Worm (Caenorhabditis elegans) whole organism, L3 larva: ENCODE measurements around the gene parp-2.

Source experiments
- R02D3.7 ChIP-seq: fragments of 150-350 bp; optimal IDR thresholded peaks from 2 replicates; lab custom pipeline; 2014; ENCODE audit warnings: missing biosample characterization, missing genetic modification characterization
- ZK546.5 ChIP-seq: sonication (generic microtip); optimal IDR thresholded peaks from 2 replicates; lab custom pipeline; 2017; ENCODE audit warnings: missing biosample characterization, missing genetic modification characterization
- aly-2 ChIP-seq: fragments of 150-350 bp; optimal IDR thresholded peaks from 2 replicates; lab custom pipeline; 2014; ENCODE audit warnings: missing biosample characterization, missing genetic modification characterization
- ama-1 ChIP-seq: fragments of 150-350 bp; optimal IDR thresholded peaks from 2 replicates; lab custom pipeline; 2018
- ceh-16 ChIP-seq: sonication (generic microtip); optimal IDR thresholded peaks from 2 replicates; lab custom pipeline; 2017; ENCODE audit warnings: missing biosample characterization, missing genetic modification characterization
- ceh-28 ChIP-seq: fragments of 150-350 bp; optimal IDR thresholded peaks from 2 replicates; lab custom pipeline; 2014; ENCODE audit warnings: missing biosample characterization, missing genetic modification reagents, missing genetic modification characterization
- ceh-82 ChIP-seq: fragments of 150-350 bp; optimal IDR thresholded peaks from 2 replicates; lab custom pipeline; 2014; ENCODE audit warnings: missing biosample characterization, missing genetic modification characterization
- ceh-9 ChIP-seq: sonication (generic microtip); optimal IDR thresholded peaks from 2 replicates; lab custom pipeline; 2018; ENCODE audit warnings: missing biosample characterization, missing genetic modification characterization
- daf-12 ChIP-seq: fragments of 150-350 bp; optimal IDR thresholded peaks from 2 replicates; lab custom pipeline; 2014; ENCODE audit warnings: missing biosample characterization, missing genetic modification reagents, missing genetic modification characterization
- egl-27 ChIP-seq: sonication (generic microtip); optimal IDR thresholded peaks from 4 replicates; lab custom pipeline; 2017; ENCODE audit warnings: missing biosample characterization, missing genetic modification reagents, missing genetic modification characterization
- egl-5 ChIP-seq: fragments of 150-350 bp; optimal IDR thresholded peaks from 2 replicates; lab custom pipeline; 2017; ENCODE audit warnings: missing biosample characterization, missing genetic modification reagents, missing genetic modification characterization, inconsistent platforms
- elt-1 ChIP-seq: fragments of 150-350 bp; optimal IDR thresholded peaks from 2 replicates; lab custom pipeline; 2014; ENCODE audit warnings: missing biosample characterization, missing genetic modification characterization
- elt-2 ChIP-seq: sonication (generic microtip); optimal IDR thresholded peaks from 2 replicates; lab custom pipeline; 2016; ENCODE audit warnings: missing genetic modification reagents, mild to moderate bottlenecking, missing genetic modification characterization, missing compliant biosample characterization
- elt-3 ChIP-seq, 3 experiments: fragments of 150-350 bp in 1 of 3; sonication (generic microtip) in 2 of 3; optimal IDR thresholded peaks; 2 replicates in 2 of 3; 4 replicates in 1 of 3; lab custom pipeline; 2014 to 2017; ENCODE audit warnings: missing biosample characterization in 3 of 3, missing genetic modification characterization in 3 of 3
- eor-1 ChIP-seq, 2 experiments: fragments of 150-350 bp; optimal IDR thresholded peaks; 2 replicates each; lab custom pipeline; 2014 to 2018; ENCODE audit warnings: missing biosample characterization in 2 of 2, missing genetic modification characterization in 2 of 2
- fkh-10 ChIP-seq: sonication (generic microtip); optimal IDR thresholded peaks from 2 replicates; lab custom pipeline; 2017; ENCODE audit warnings: missing biosample characterization, missing genetic modification reagents, missing genetic modification characterization
- fkh-2 ChIP-seq: fragments of 150-350 bp; optimal IDR thresholded peaks from 2 replicates; lab custom pipeline; 2014; ENCODE audit warnings: missing biosample characterization, missing genetic modification reagents, missing genetic modification characterization
- fos-1 ChIP-seq: fragments of 150-350 bp; optimal IDR thresholded peaks from 2 replicates; lab custom pipeline; 2014; ENCODE audit warnings: missing biosample characterization, missing genetic modification characterization
- hmg-11 ChIP-seq: sonication (generic microtip); optimal IDR thresholded peaks from 2 replicates; lab custom pipeline; 2016; ENCODE audit warnings: missing genetic modification characterization, missing compliant biosample characterization
- jun-1 ChIP-seq: fragments of 150-350 bp; optimal IDR thresholded peaks from 2 replicates; lab custom pipeline; 2014; ENCODE audit warnings: missing biosample characterization, missing genetic modification reagents, missing genetic modification characterization
- lin-15B ChIP-seq: fragments of 150-350 bp; optimal IDR thresholded peaks from 2 replicates; lab custom pipeline; 2014; ENCODE audit warnings: missing biosample characterization, missing genetic modification characterization
- lin-39 ChIP-seq: fragments of 150-350 bp; optimal IDR thresholded peaks from 2 replicates; lab custom pipeline; 2018; ENCODE audit warnings: missing biosample characterization, missing genetic modification reagents, missing genetic modification characterization
- lsy-12 ChIP-seq: sonication (generic microtip); optimal IDR thresholded peaks from 2 replicates; lab custom pipeline; 2016; ENCODE audit warnings: mild to moderate bottlenecking, missing genetic modification characterization, missing compliant biosample characterization
- mdl-1 ChIP-seq: fragments of 150-350 bp; optimal IDR thresholded peaks from 2 replicates; lab custom pipeline; 2014; ENCODE audit warnings: missing biosample characterization, missing genetic modification characterization
- mml-1 ChIP-seq: fragments of 150-350 bp; sonication (generic microtip); optimal IDR thresholded peaks from 3 replicates; lab custom pipeline; 2014; ENCODE audit warnings: missing biosample characterization, missing genetic modification characterization
- nfya-1 ChIP-seq: sonication (generic microtip); optimal IDR thresholded peaks from 2 replicates; lab custom pipeline; 2017; ENCODE audit warnings: missing genetic modification characterization, mild to moderate bottlenecking, missing compliant biosample characterization, antibody characterized with exemption, moderate library complexity; ENCODE audit not compliant: insufficient read depth
- nhr-11 ChIP-seq: fragments of 150-350 bp; optimal IDR thresholded peaks from 2 replicates; lab custom pipeline; 2014; ENCODE audit warnings: missing biosample characterization, missing genetic modification characterization
- nhr-12 ChIP-seq: fragments of 150-350 bp; optimal IDR thresholded peaks from 2 replicates; lab custom pipeline; 2014; ENCODE audit warnings: missing biosample characterization, missing genetic modification characterization
- nhr-23 ChIP-seq: fragments of 150-350 bp; optimal IDR thresholded peaks from 2 replicates; lab custom pipeline; 2014; ENCODE audit warnings: missing biosample characterization, missing genetic modification reagents, missing genetic modification characterization
- nhr-237 ChIP-seq: fragments of 150-350 bp; optimal IDR thresholded peaks from 2 replicates; lab custom pipeline; 2014; ENCODE audit warnings: missing biosample characterization, missing genetic modification characterization
- nhr-25 ChIP-seq: sonication (generic microtip); optimal IDR thresholded peaks from 2 replicates; lab custom pipeline; 2017; ENCODE audit warnings: missing biosample characterization, missing genetic modification characterization
- nhr-28 ChIP-seq: fragments of 150-350 bp; optimal IDR thresholded peaks from 2 replicates; lab custom pipeline; 2014; ENCODE audit warnings: missing biosample characterization, missing genetic modification characterization
- nhr-43 ChIP-seq: sonication (generic microtip); optimal IDR thresholded peaks from 2 replicates; lab custom pipeline; 2016; ENCODE audit warnings: mild to moderate bottlenecking, missing genetic modification characterization, missing compliant biosample characterization; ENCODE audit not compliant: poor library complexity, severe bottlenecking
- nhr-67 ChIP-seq: fragments of 150-350 bp; optimal IDR thresholded peaks from 2 replicates; lab custom pipeline; 2014; ENCODE audit warnings: missing biosample characterization, missing genetic modification characterization
- nhr-76 ChIP-seq: fragments of 150-350 bp; sonication (generic microtip); optimal IDR thresholded peaks from 5 replicates; lab custom pipeline; 2014; ENCODE audit warnings: missing biosample characterization, missing genetic modification characterization
- nhr-77 ChIP-seq: fragments of 150-350 bp; optimal IDR thresholded peaks from 2 replicates; lab custom pipeline; 2014; ENCODE audit warnings: missing biosample characterization, missing genetic modification characterization
- pha-4 ChIP-seq: fragments of 150-350 bp; optimal IDR thresholded peaks from 2 replicates; lab custom pipeline; 2014; ENCODE audit warnings: missing biosample characterization, missing genetic modification reagents, missing genetic modification characterization
- pqm-1 ChIP-seq: fragments of 150-350 bp; optimal IDR thresholded peaks from 2 replicates; lab custom pipeline; 2017; ENCODE audit warnings: missing biosample characterization, missing genetic modification characterization, inconsistent platforms
- sea-2 ChIP-seq: fragments of 150-350 bp; sonication (generic microtip); optimal IDR thresholded peaks from 4 replicates; lab custom pipeline; 2014; ENCODE audit warnings: missing biosample characterization, missing genetic modification reagents, missing genetic modification characterization
- skn-1 ChIP-seq: fragments of 150-350 bp; optimal IDR thresholded peaks from 2 replicates; lab custom pipeline; 2014; ENCODE audit warnings: missing biosample characterization, missing genetic modification characterization
- snpc-4 ChIP-seq: fragments of 150-350 bp; optimal IDR thresholded peaks from 2 replicates; lab custom pipeline; 2014; ENCODE audit warnings: missing biosample characterization, missing genetic modification characterization
- tbx-2 ChIP-seq: sonication (generic microtip); optimal IDR thresholded peaks from 2 replicates; lab custom pipeline; 2016; ENCODE audit warnings: mild to moderate bottlenecking, missing genetic modification characterization, missing compliant biosample characterization
- unc-39 ChIP-seq: sonication (generic microtip); optimal IDR thresholded peaks from 4 replicates; lab custom pipeline; 2017; ENCODE audit warnings: missing biosample characterization, missing genetic modification characterization
- unc-62 ChIP-seq: fragments of 150-350 bp; sonication (generic microtip); optimal IDR thresholded peaks from 4 replicates; lab custom pipeline; 2014; ENCODE audit warnings: missing biosample characterization, missing genetic modification reagents, missing genetic modification characterization
- zag-1 ChIP-seq: fragments of 150-350 bp; optimal IDR thresholded peaks from 2 replicates; lab custom pipeline; 2014; ENCODE audit warnings: missing biosample characterization, missing genetic modification characterization
- ztf-11 ChIP-seq: fragments of 150-350 bp; optimal IDR thresholded peaks from 2 replicates; lab custom pipeline; 2014; ENCODE audit warnings: missing biosample characterization, missing genetic modification characterization
- ztf-4 ChIP-seq: fragments of 150-350 bp; optimal IDR thresholded peaks from 2 replicates; lab custom pipeline; 2014; ENCODE audit warnings: missing biosample characterization, missing genetic modification characterization

The parp-2 gene

ce11 chrII:9602566-9602965 lies 9.7 kb downstream of the parp-2 start:
- TF ChIP-seq lin-39, result no peak
- TF ChIP-seq nhr-23 (tag; lab: Kevin White, UChicago), result peak; percentile 44
- TF ChIP-seq nhr-28 (tag; lab: Kevin White, UChicago), result no peak
- peak; percentile 34 for TF ChIP-seq nhr-11
- TF ChIP-seq mdl-1 (tag; lab: Kevin White, UChicago), result no peak
- TF ChIP-seq ama-1 (lab: Kevin White, UChicago), result peak; percentile 12
- no peak for TF ChIP-seq ZK546.5
- TF ChIP-seq ceh-28, result no peak

DNA sequence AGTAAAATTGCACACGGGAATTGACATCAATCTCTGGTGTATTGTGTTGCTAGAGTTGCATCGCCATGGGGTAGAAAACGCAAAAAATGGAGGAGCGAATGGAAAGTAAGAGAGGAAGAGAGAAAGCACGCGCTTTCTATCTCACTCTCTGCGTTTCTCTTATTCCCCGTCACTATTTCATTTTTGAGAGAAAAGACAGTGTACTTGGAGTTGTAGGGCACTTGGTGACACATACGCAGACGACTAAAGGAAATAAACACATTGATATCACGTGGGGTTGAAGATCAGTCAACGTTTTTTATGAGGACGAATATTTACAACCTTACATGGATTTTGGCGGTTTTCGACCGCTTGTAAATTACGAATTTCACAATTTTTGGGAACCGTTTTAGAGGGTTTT lies 10.6 kb downstream of the parp-2 start:
- TF ChIP-seq unc-62 (GFP tag; lab: Kevin White, UChicago) (peak; percentile 91), eor-1 (tag; optimal IDR thresholded peaks at IDR 0.05; lab: Kevin White, UChicago) (no peak), mml-1 (tag; lab: Kevin White, UChicago) (peak; percentile 69), pha-4 (tag; lab: Kevin White, UChicago) (peak; percentile 99), nhr-67 (no peak), skn-1 (tag; lab: Kevin White, UChicago) (peak; percentile 86), lin-15B (peak; percentile 63), elt-1 (tag; lab: Kevin White, UChicago) (peak; percentile 73), lsy-12 (tag; lab: Kevin White, UChicago) (peak; percentile 86), ztf-4 (peak; percentile 75), fkh-2 (peak; percentile 88), R02D3.7 (tag; lab: Kevin White, UChicago) (peak; percentile 52), zag-1 (no peak), nhr-23 (tag; lab: Kevin White, UChicago) (peak; percentile 96), jun-1 (tag; lab: Kevin White, UChicago) (peak; percentile 97), nhr-43 (tag; lab: Kevin White, UChicago) (peak; percentile 97), ceh-28 (peak; percentile 81), ZK546.5 (no peak), ama-1 (lab: Kevin White, UChicago) (peak; percentile 75), ztf-11 (tag; lab: Kevin White, UChicago) (no peak), nhr-28 (tag; lab: Kevin White, UChicago) (no peak), egl-27 (peak; percentile 41), mdl-1 (tag; lab: Kevin White, UChicago) (peak; percentile 100), lin-39 (peak; percentile 86), ceh-9 (tag; lab: Kevin White, UChicago) (no peak), elt-2 (tag; lab: Kevin White, UChicago) (peak; percentile 91), egl-5 (peak; percentile 92), snpc-4 (tag; lab: Kevin White, UChicago) (peak; percentile 42), nhr-76 (tag; lab: Kevin White, UChicago) (peak; percentile 67), hmg-11 (tag; lab: Kevin White, UChicago) (peak; percentile 87), daf-12 (peak; percentile 10), nhr-25 (tag; lab: Kevin White, UChicago) (peak; percentile 97), unc-39 (tag; lab: Kevin White, UChicago) (no peak), nhr-12 (tag; lab: Kevin White, UChicago) (no peak), nhr-77 (tag; lab: Kevin White, UChicago) (no peak), nhr-237 (tag; lab: Kevin White, UChicago) (no peak), fos-1 (tag; lab: Kevin White, UChicago) (no peak), pqm-1 (peak; percentile 98), ceh-82 (tag; lab: Kevin White, UChicago) (no peak), fkh-10 (GFP tag; lab: Kevin White, UChicago) (no peak), elt-3 (tag; optimal IDR thresholded peaks at IDR 0.05; lab: Kevin White, UChicago) (peak in 2 of 3 experiments; percentile 9 to 91), sea-2 (GFP tag; lab: Kevin White, UChicago) (no peak), nfya-1 (tag; lab: Kevin White, UChicago) (peak; percentile 94), ceh-16 (tag; lab: Kevin White, UChicago) (no peak), nhr-11 (peak; percentile 98), aly-2 (tag; lab: Kevin White, UChicago) (no peak), tbx-2 (peak; percentile 74)
